Fruit fly (Drosophila melanogaster): ENCODE data around the gene CG5412.

Gene CG5412

DNA sequence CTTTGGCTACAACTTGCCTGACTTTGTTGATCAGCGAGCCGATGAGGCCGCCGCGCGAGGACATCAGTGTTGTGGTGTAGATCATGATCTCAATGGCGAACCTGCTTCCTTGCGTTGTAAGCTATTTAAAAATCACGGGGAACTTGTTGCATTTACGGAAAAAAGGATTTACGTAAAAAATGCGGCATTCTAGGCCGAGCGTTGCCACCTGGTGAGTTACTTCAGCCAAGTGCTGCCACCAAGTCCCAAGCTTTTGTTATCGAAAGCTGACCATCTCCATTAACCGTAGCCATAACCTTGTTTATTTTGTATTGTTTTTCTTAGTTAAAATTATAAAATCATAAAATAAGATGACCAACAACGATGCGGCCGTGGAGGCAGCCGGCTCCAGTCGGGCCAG is at the start of gene CG5412, which contains the start of gene TFAM (continued):
- TF ChIP-seq CG17829 (tag; optimal IDR thresholded peaks at IDR 0.05) = peak; percentile 26
- TF ChIP-seq CG16813 (GFP tag; IDR thresholded peaks at IDR 0.05; ENCODE audit: partially characterized antibody) = peak; percentile 55; the same call in 2 of the 3 replicates
- TF ChIP-seq CG13287 (GFP tag; IDR thresholded peaks at IDR 0.05; ENCODE audit: partially characterized antibody) = peak; percentile 58
- TF ChIP-seq tna (GFP tag; IDR thresholded peaks at IDR 0.05; ENCODE audit: partially characterized antibody) = no peak
- TF ChIP-seq ci (GFP tag; IDR thresholded peaks at IDR 0.05) = 0 out of 3 replicates have a peak, but pooled peaks have one; percentile 9
- TF ChIP-seq Dp (GFP tag; optimal IDR thresholded peaks at IDR 0.05) = peak; percentile 38
- peak; percentile 55 for TF ChIP-seq stwl (tag; optimal IDR thresholded peaks at IDR 0.05)

DNA sequence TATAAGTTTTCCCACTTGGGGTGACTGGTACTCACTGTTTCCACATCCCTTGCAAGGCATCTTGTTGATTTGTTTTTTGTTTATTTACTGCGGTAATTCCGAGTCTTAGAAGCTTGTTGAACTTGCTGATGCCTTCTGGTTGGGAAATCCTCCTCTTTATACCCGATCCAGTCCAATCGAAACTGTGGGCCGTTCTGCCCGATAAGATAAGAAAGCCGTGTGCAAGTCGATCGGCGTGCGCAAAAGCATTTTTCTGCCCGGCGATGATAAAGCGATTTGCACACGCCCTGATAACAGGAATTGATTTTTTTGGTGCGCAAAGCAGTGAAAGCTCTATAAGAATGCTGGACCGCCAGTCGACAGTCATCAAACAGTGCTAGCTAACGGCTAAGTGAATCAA is 42.3 kb upstream of the CG5412 start, which contains the start of the genes MtnE and MtnD:
Gene MtnE, minus strand, starts transcription at position 130 of the 400 bp plus-strand sequence.
Gene MtnD, plus strand, starts transcription at position 388 of the 400 bp plus-strand sequence.
- TF ChIP-seq lab (GFP tag; optimal IDR thresholded peaks at IDR 0.05) (peak; percentile 16), chinmo (GFP tag; IDR thresholded peaks at IDR 0.05; ENCODE audit: partially characterized antibody) (0 out of 4 replicates have a peak, but pooled peaks have one; percentile 41), MTF-1 (GFP tag; optimal IDR thresholded peaks at IDR 0.05; ENCODE audit: borderline replicate concordance) (peak; percentile 97), corto (GFP tag; optimal IDR thresholded peaks at IDR 0.05) (peak; percentile 39), pum (GFP tag; optimal IDR thresholded peaks at IDR 0.05) (no peak), CG11456 (GFP tag; IDR thresholded peaks at IDR 0.05) (0 out of 3 replicates have a peak, but pooled peaks have one; percentile 6), CG2129 (GFP tag; IDR thresholded peaks at IDR 0.05; ENCODE audit: partially characterized antibody) (no peak), GATAe (GFP tag; conservative IDR thresholded peaks at IDR 0.05) (peak; percentile 83; the same call in 1 of the 2 replicates), exex (tag; optimal IDR thresholded peaks at IDR 0.05) (peak; percentile 65)

DNA sequence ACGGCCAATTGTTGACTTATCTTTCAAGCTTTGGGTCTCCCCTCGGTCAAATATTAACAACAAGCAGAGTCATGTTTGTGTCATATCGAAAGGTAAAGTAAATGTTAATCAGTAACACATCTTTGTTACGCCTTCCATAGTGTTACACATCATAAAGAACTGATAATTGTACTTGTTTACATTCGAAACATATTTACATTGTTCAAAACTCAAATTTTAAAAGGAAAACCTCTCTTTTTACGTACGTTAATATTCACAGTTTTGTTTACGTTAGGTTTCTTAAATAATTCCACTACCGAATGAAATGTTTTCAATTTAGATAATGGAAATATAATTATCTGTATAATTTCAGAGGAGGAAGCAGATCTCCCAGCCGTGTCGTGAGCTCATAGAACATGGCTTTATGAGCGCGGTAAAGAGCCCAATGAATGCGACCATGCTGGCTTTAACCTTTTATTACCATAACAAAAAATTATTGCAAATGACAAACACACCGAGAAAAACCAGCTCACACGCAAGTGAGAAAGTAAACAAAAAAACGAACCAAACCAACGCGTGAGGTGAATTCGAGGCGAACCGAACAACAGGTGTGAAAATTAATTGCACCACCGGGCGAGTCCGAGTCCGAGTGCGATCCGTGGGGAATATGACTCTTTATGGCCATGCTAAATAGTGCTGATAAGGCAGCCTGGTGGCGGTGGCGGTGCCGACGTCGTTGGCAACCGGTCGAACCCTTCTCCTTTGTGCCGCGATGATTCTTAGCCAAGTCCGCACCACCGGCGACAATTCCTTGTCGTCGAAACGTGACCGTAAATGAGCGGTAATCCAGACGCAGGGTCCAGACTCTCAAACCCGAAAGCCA is 34.3 kb upstream of the CG5412 start:
- TF ChIP-seq tup (GFP tag; optimal IDR thresholded peaks at IDR 0.05) = no peak
- TF ChIP-seq wek (GFP tag; optimal IDR thresholded peaks at IDR 0.05) = peak; percentile 60
- no peak for TF ChIP-seq luna (GFP tag; optimal IDR thresholded peaks at IDR 0.05)
- peak; percentile 8 for TF ChIP-seq pnt (GFP tag; optimal IDR thresholded peaks at IDR 0.05)
- TF ChIP-seq gfzf (GFP tag; optimal IDR thresholded peaks at IDR 0.05) = no peak
- no peak for TF ChIP-seq dan (GFP tag; IDR thresholded peaks at IDR 0.05)
- no peak for TF ChIP-seq tx (GFP tag; optimal IDR thresholded peaks at IDR 0.05)
- TF ChIP-seq CG2202 (tag; optimal IDR thresholded peaks at IDR 0.05) = peak; percentile 77
- TF ChIP-seq Nf-YA (GFP tag; IDR thresholded peaks at IDR 0.05) = no peak
- peak; percentile 50 for TF ChIP-seq CG12659 (GFP tag; optimal IDR thresholded peaks at IDR 0.05)
- TF ChIP-seq CG6791 (GFP tag; IDR thresholded peaks at IDR 0.05; ENCODE audit: partially characterized antibody) = no peak
- no peak for TF ChIP-seq prd (optimal IDR thresholded peaks at IDR 0.05)
- no peak for TF ChIP-seq prd (GFP tag; IDR thresholded peaks at IDR 0.05)
- no peak for TF ChIP-seq CG1024 (GFP tag; IDR thresholded peaks at IDR 0.05)
- TF ChIP-seq Doc3 (GFP tag; IDR thresholded peaks at IDR 0.05; ENCODE audit: partially characterized antibody) = no peak
- no peak for TF ChIP-seq da (GFP tag; optimal IDR thresholded peaks at IDR 0.05)
- TF ChIP-seq CG2712 (tag; optimal IDR thresholded peaks at IDR 0.05) = peak; percentile 67
- TF ChIP-seq Fer2 (tag; optimal IDR thresholded peaks at IDR 0.05) = peak; percentile 18
- TF ChIP-seq H2.0 (GFP tag; IDR thresholded peaks at IDR 0.05) = no peak
- no peak for TF ChIP-seq CG4404 (GFP tag; IDR thresholded peaks at IDR 0.05)
- TF ChIP-seq Dad (GFP tag; optimal IDR thresholded peaks at IDR 0.05) = no peak
- TF ChIP-seq D19A (tag; optimal IDR thresholded peaks at IDR 0.05) = peak; percentile 30
- TF ChIP-seq HHEX (GFP tag; optimal IDR thresholded peaks at IDR 0.05) = peak; percentile 51
- no peak for TF ChIP-seq pb (GFP tag; optimal IDR thresholded peaks at IDR 0.05)
- TF ChIP-seq CG12219 (GFP tag; optimal IDR thresholded peaks at IDR 0.05) = peak; percentile 41
- TF ChIP-seq Lhr (GFP tag; optimal IDR thresholded peaks at IDR 0.05) = peak; percentile 15
- TF ChIP-seq CG43689 (GFP tag; IDR thresholded peaks at IDR 0.05) = no peak
- no peak for TF ChIP-seq lilli (GFP tag; optimal IDR thresholded peaks at IDR 0.05)
- no peak for TF ChIP-seq pho (GFP tag; optimal IDR thresholded peaks at IDR 0.05)

Data from whole organism, embryonic.